Fruit fly (Drosophila melanogaster) whole organism, embryonic: ENCODE data around the gene CG17028.

Experiments used
- Adf1 ChIP-seq: fragments of 200-800 bp; sonication (Bioruptor generic); IDR thresholded peaks from 2 replicates; pipeline ENCODE4 v1.3.6; 2022; ENCODE audit warnings: missing biosample characterization, missing genetic modification characterization
- CG10147 ChIP-seq: fragments of 200-800 bp; sonication (Bioruptor generic); optimal IDR thresholded peaks from 2 replicates; lab custom pipeline; 2019; ENCODE audit warnings: missing biosample characterization, mild to moderate bottlenecking, missing genetic modification characterization, moderate library complexity
- CG11085 ChIP-seq: fragments of 200-800 bp; sonication (Bioruptor generic); IDR thresholded peaks from 2 replicates; pipeline ENCODE4 v1.3.6; 2022; ENCODE audit warnings: missing biosample characterization, missing genetic modification characterization
- CG11093 ChIP-seq: fragments of 200-800 bp; sonication (Bioruptor generic); IDR thresholded peaks from 3 replicates; pipeline ENCODE4 v1.3.6; 2022; ENCODE audit warnings: missing biosample characterization, missing genetic modification characterization
- CG11398 ChIP-seq: fragments of 200-800 bp; sonication (Bioruptor generic); optimal IDR thresholded peaks from 2 replicates; lab custom pipeline; 2016; ENCODE audit warnings: missing biosample characterization, missing genetic modification characterization
- CG12155 ChIP-seq: fragments of 200-800 bp; sonication (Bioruptor generic); optimal IDR thresholded peaks from 3 replicates; lab custom pipeline; 2016; ENCODE audit warnings: missing biosample characterization, missing genetic modification characterization
- CG1233 ChIP-seq: fragments of 200-800 bp; sonication (Bioruptor generic); optimal IDR thresholded peaks from 4 replicates; lab custom pipeline; 2018; ENCODE audit warnings: missing biosample characterization, mild to moderate bottlenecking, missing genetic modification characterization
- CG13123 ChIP-seq: fragments of 200-800 bp; sonication (Bioruptor generic); optimal IDR thresholded peaks from 2 replicates; lab custom pipeline; 2016; ENCODE audit warnings: missing biosample characterization, missing genetic modification characterization
- CG15073 ChIP-seq: fragments of 200-800 bp; sonication (Bioruptor generic); optimal IDR thresholded peaks from 2 replicates; lab custom pipeline; 2016; ENCODE audit warnings: missing biosample characterization, missing genetic modification characterization
- CG17802 ChIP-seq: fragments of 200-800 bp; sonication (Bioruptor generic); optimal IDR thresholded peaks from 2 replicates; lab custom pipeline; 2018; ENCODE audit warnings: missing biosample characterization, mild to moderate bottlenecking, missing genetic modification characterization, moderate library complexity
- CG1832 ChIP-seq: fragments of 200-800 bp; sonication (Bioruptor generic); optimal IDR thresholded peaks from 2 replicates; lab custom pipeline; 2017; ENCODE audit warnings: missing biosample characterization, mild to moderate bottlenecking, missing genetic modification characterization, inconsistent platforms
- CG2129 ChIP-seq: fragments of 200-800 bp; sonication (Bioruptor generic); IDR thresholded peaks from 2 replicates; pipeline ENCODE4 v1.3.6; 2022; ENCODE audit warnings: missing biosample characterization, missing genetic modification characterization; ENCODE audit not compliant: partially characterized antibody
- CG31388 ChIP-seq: fragments of 200-800 bp; sonication (Bioruptor generic); optimal IDR thresholded peaks from 2 replicates; lab custom pipeline; 2016; ENCODE audit warnings: missing biosample characterization, missing genetic modification characterization
- CG31441 ChIP-seq: fragments of 200-800 bp; sonication (Bioruptor generic); IDR thresholded peaks from 2 replicates; pipeline ENCODE4 v1.3.6; 2022; ENCODE audit warnings: missing biosample characterization, missing genetic modification characterization
- CG3281 ChIP-seq: fragments of 200-800 bp; sonication (Bioruptor generic); optimal IDR thresholded peaks from 3 replicates; lab custom pipeline; 2017; ENCODE audit warnings: missing biosample characterization, mild to moderate bottlenecking, missing genetic modification characterization
- CG33557 ChIP-seq: fragments of 200-800 bp; sonication (Bioruptor generic); optimal IDR thresholded peaks from 2 replicates; lab custom pipeline; 2019; ENCODE audit warnings: missing biosample characterization, mild to moderate bottlenecking, missing genetic modification characterization, moderate library complexity
- CG34422 ChIP-seq: fragments of 200-800 bp; sonication (Bioruptor generic); IDR thresholded peaks from 3 replicates; pipeline ENCODE4 v1.3.6; 2022; ENCODE audit warnings: missing biosample characterization, missing genetic modification characterization
- CG3726 ChIP-seq: fragments of 200-800 bp; sonication (Bioruptor generic); IDR thresholded peaks from 3 replicates; pipeline ENCODE4, ENCODE4 v1.3.6; 2022; ENCODE audit warnings: missing biosample characterization, missing genetic modification characterization
- CG7372 ChIP-seq: fragments of 200-800 bp; sonication (Bioruptor generic); IDR thresholded peaks from 2 replicates; pipeline ENCODE4 v1.3.6; 2022; ENCODE audit warnings: missing biosample characterization, missing genetic modification characterization
- CG7839 ChIP-seq: fragments of 200-800 bp; sonication (Bioruptor generic); optimal IDR thresholded peaks from 3 replicates; lab custom pipeline; 2018; ENCODE audit warnings: missing biosample characterization, mild to moderate bottlenecking, missing genetic modification characterization, moderate library complexity
- CG7987 ChIP-seq: fragments of 200-800 bp; sonication (Bioruptor generic); optimal IDR thresholded peaks from 2 replicates; lab custom pipeline; 2018; ENCODE audit warnings: missing biosample characterization, mild to moderate bottlenecking, missing genetic modification characterization, moderate library complexity
- CG8290 ChIP-seq, 3 experiments: fragments of 200-800 bp; sonication (Bioruptor generic); optimal IDR thresholded peaks; 2 replicates each; lab custom pipeline; 2016 to 2019; ENCODE audit warnings: missing biosample characterization in 3 of 3, missing genetic modification characterization in 3 of 3, mild to moderate bottlenecking in 2 of 3, moderate library complexity in 1 of 3
- CG9215 ChIP-seq: fragments of 200-800 bp; sonication (Bioruptor generic); IDR thresholded peaks from 2 replicates; pipeline ENCODE4 v1.3.6; 2022; ENCODE audit warnings: missing biosample characterization, missing genetic modification characterization
- CG9797 ChIP-seq: fragments of 200-800 bp; sonication (Bioruptor generic); optimal IDR thresholded peaks from 3 replicates; lab custom pipeline; 2018; ENCODE audit warnings: missing biosample characterization, mild to moderate bottlenecking, missing genetic modification characterization
- CTCF ChIP-seq: fragments of 200-800 bp; sonication (Bioruptor generic); optimal IDR thresholded peaks from 2 replicates; lab custom pipeline; 2017; ENCODE audit warnings: missing biosample characterization, mild to moderate bottlenecking, missing genetic modification characterization, moderate library complexity
- Dbx ChIP-seq: fragments of 200-800 bp; sonication (Bioruptor generic); IDR thresholded peaks from 3 replicates; pipeline ENCODE4 v1.3.6; 2022; ENCODE audit warnings: missing biosample characterization, missing genetic modification characterization
- Deaf1 ChIP-seq: fragments of 200-800 bp; optimal IDR thresholded peaks from 3 replicates; lab custom pipeline; 2019; ENCODE audit warnings: missing biosample characterization, mild to moderate bottlenecking, missing genetic modification characterization, moderate library complexity
- Eip74EF ChIP-seq, 2 experiments: fragments of 200-800 bp in 1 of 2; fragments of >200 bp in 1 of 2; sonication (Bioruptor generic) in 1 of 2; optimal IDR thresholded peaks; 2 replicates each; lab custom pipeline; 2017 to 2019; ENCODE audit warnings: missing biosample characterization in 2 of 2, missing genetic modification characterization in 2 of 2, mild to moderate bottlenecking in 1 of 2, moderate library complexity in 1 of 2
- HLH4C ChIP-seq: fragments of 200-800 bp; sonication (Bioruptor generic); IDR thresholded peaks from 3 replicates; pipeline ENCODE4 v1.3.6; 2022; ENCODE audit warnings: missing biosample characterization, missing genetic modification characterization; ENCODE audit not compliant: partially characterized antibody
- HmgZ ChIP-seq: fragments of 200-800 bp; sonication (Bioruptor generic); optimal IDR thresholded peaks from 2 replicates; lab custom pipeline; 2018; ENCODE audit warnings: missing biosample characterization, mild to moderate bottlenecking, missing genetic modification characterization
- Myb ChIP-seq: fragments of 200-800 bp; sonication (Bioruptor generic); optimal IDR thresholded peaks from 2 replicates; lab custom pipeline; 2016; ENCODE audit warnings: missing biosample characterization, missing genetic modification characterization
- Poxn ChIP-seq: fragments of 200-800 bp; sonication (Bioruptor generic); IDR thresholded peaks from 2 replicates; pipeline ENCODE4 v1.3.6; 2022; ENCODE audit warnings: missing biosample characterization, missing genetic modification characterization
- Rx ChIP-seq: fragments of 200-800 bp; sonication (Bioruptor generic); IDR thresholded peaks from 2 replicates; pipeline ENCODE4 v1.3.6; 2022; ENCODE audit warnings: missing biosample characterization, missing genetic modification characterization
- Sry-β ChIP-seq: fragments of 200-800 bp; sonication (Bioruptor generic); optimal IDR thresholded peaks from 2 replicates; lab custom pipeline; 2018; ENCODE audit warnings: missing biosample characterization, mild to moderate bottlenecking, missing genetic modification characterization, moderate library complexity
- Trl ChIP-seq, 3 experiments: fragments of >200 bp in 2 of 3; fragments of 200-800 bp in 1 of 3; sonication (Bioruptor generic) in 1 of 3; optimal IDR thresholded peaks; 2 replicates in 1 of 3; 3 replicates in 2 of 3; lab custom pipeline; 2016 to 2017; ENCODE audit warnings: missing biosample characterization in 1 of 3, missing genetic modification characterization in 1 of 3
- Xrp1 ChIP-seq: fragments of 200-800 bp; sonication (Bioruptor generic); IDR thresholded peaks from 2 replicates; pipeline ENCODE4 v1.3.6; 2022; ENCODE audit warnings: missing biosample characterization, missing genetic modification characterization
- danr ChIP-seq: fragments of 200-800 bp; sonication (Bioruptor generic); IDR thresholded peaks from 2 replicates; pipeline ENCODE4 v1.3.6; 2022; ENCODE audit warnings: missing biosample characterization, missing genetic modification characterization
- emc ChIP-seq: fragments of 200-800 bp; sonication (Bioruptor generic); optimal IDR thresholded peaks from 2 replicates; lab custom pipeline; 2016; ENCODE audit warnings: missing biosample characterization, missing genetic modification characterization
- grn ChIP-seq: fragments of 200-800 bp; sonication (Bioruptor generic); optimal IDR thresholded peaks from 3 replicates; lab custom pipeline; 2017; ENCODE audit warnings: missing biosample characterization, missing genetic modification characterization
- gsb-n ChIP-seq: fragments of 200-800 bp; sonication (Bioruptor generic); optimal IDR thresholded peaks from 3 replicates; lab custom pipeline; 2018; ENCODE audit warnings: missing biosample characterization, mild to moderate bottlenecking, missing genetic modification characterization
- kni ChIP-seq: fragments of 200-800 bp; sonication (Bioruptor generic); optimal IDR thresholded peaks from 3 replicates; lab custom pipeline; 2017; ENCODE audit warnings: mild to moderate bottlenecking, missing biosample characterization, missing genetic modification reagents, missing genetic modification characterization
- lab ChIP-seq: fragments of 200-800 bp; sonication (Bioruptor generic); optimal IDR thresholded peaks from 3 replicates; lab custom pipeline; 2017; ENCODE audit warnings: missing biosample characterization, missing genetic modification characterization, mild to moderate bottlenecking, moderate library complexity, missing genetic modification reagents
- nmo ChIP-seq: fragments of 200-800 bp; sonication (Bioruptor generic); optimal IDR thresholded peaks from 2 replicates; lab custom pipeline; 2018; ENCODE audit warnings: missing biosample characterization, mild to moderate bottlenecking, missing genetic modification characterization, moderate library complexity
- peb ChIP-seq: fragments of 200-800 bp; sonication (Bioruptor generic); IDR thresholded peaks from 2 replicates; pipeline ENCODE4 v1.3.6; 2022; ENCODE audit warnings: missing biosample characterization, missing genetic modification characterization
- pfk ChIP-seq: fragments of 200-800 bp; sonication (Bioruptor generic); optimal IDR thresholded peaks from 2 replicates; lab custom pipeline; 2018; ENCODE audit warnings: missing biosample characterization, mild to moderate bottlenecking, missing genetic modification characterization, moderate library complexity
- schlank ChIP-seq: fragments of 200-800 bp; sonication (Bioruptor generic); optimal IDR thresholded peaks from 2 replicates; lab custom pipeline; 2018; ENCODE audit warnings: missing biosample characterization, mild to moderate bottlenecking, missing genetic modification characterization
- sens ChIP-seq: fragments of 200-800 bp; sonication (Bioruptor generic); peaks from one replicate; lab custom pipeline; 2016; ENCODE audit warnings: missing biosample characterization, missing genetic modification characterization
- sim ChIP-seq: fragments of 200-800 bp; sonication (Bioruptor generic); IDR thresholded peaks from 2 replicates; pipeline ENCODE4 v1.3.6; 2022; ENCODE audit warnings: missing biosample characterization, missing genetic modification characterization
- unc-4 ChIP-seq: fragments of 200-800 bp; sonication (Bioruptor generic); IDR thresholded peaks from 2 replicates; pipeline ENCODE4 v1.3.6; 2022; ENCODE audit warnings: missing biosample characterization, missing genetic modification characterization; ENCODE audit not compliant: partially characterized antibody

CG17028 gene

dm6 chr3L:15999358-16000005, 21.2 kb downstream of the CG17028 start (continued):
- TF ChIP-seq grn (peak; percentile 48), Deaf1 (tag; lab: Kevin White, UChicago) (no peak), Myb (GFP tag; lab: Kevin White, UChicago) (no peak), Rx (GFP tag; lab: Robert Waterston, UW) (no peak), Dbx (GFP tag; lab: Robert Waterston, UW) (peak; percentile 39; the same call in 1 of the 3 replicates), CG1832 (no peak), Xrp1 (GFP tag; lab: Robert Waterston, UW) (peak; percentile 59; the same call in 1 of the 2 replicates), gsb-n (tag; lab: Kevin White, UChicago) (no peak), emc (no peak), danr (GFP tag; lab: Robert Waterston, UW) (no peak), CG7839 (tag; lab: Kevin White, UChicago) (peak; percentile 55), nmo (GFP tag; lab: Kevin White, UChicago) (no peak), CG9797 (GFP tag; lab: Kevin White, UChicago) (no peak), sim (GFP tag; lab: Robert Waterston, UW) (no peak), CG11093 (GFP tag; lab: Robert Waterston, UW) (peak; percentile 26; the same call in 1 of the 3 replicates), CG33557 (GFP tag; lab: Kevin White, UChicago) (no peak), CG15073 (GFP tag; lab: Kevin White, UChicago) (no peak), sens (GFP tag; lab: Kevin White, UChicago) (peak; percentile 82), CG2129 (GFP tag; lab: Robert Waterston, UW) (no peak), Trl (optimal IDR thresholded peaks at IDR 0.05; lab: Kevin White, UChicago) (no peak), Trl (GFP tag; optimal IDR thresholded peaks at IDR 0.05; lab: Kevin White, UChicago) (no peak), CG3281 (GFP tag; lab: Kevin White, UChicago) (peak; percentile 65), Poxn (peak; percentile 39; the same call in 1 of the 2 replicates), HLH4C (GFP tag; lab: Robert Waterston, UW) (no peak), pfk (GFP tag; lab: Kevin White, UChicago) (peak; percentile 35), CG12155 (GFP tag; lab: Kevin White, UChicago) (peak; percentile 11), kni (GFP tag; lab: Kevin White, UChicago) (no peak), unc-4 (GFP tag; lab: Robert Waterston, UW) (no peak), CG10147 (peak; percentile 46), lab (GFP tag; lab: Kevin White, UChicago) (peak; percentile 80), CTCF (no peak), peb (no peak), CG1233 (peak; percentile 53), Adf1 (GFP tag; lab: Robert Waterston, UW) (peak; percentile 36; the same call in 1 of the 2 replicates), CG13123 (no peak), CG7987 (GFP tag; lab: Kevin White, UChicago) (peak; percentile 70), Sry-β (GFP tag; lab: Kevin White, UChicago) (no peak), CG7372 (GFP tag; lab: Robert Waterston, UW) (no peak), schlank (tag; lab: Kevin White, UChicago) (no peak), CG11085 (GFP tag; lab: Robert Waterston, UW) (0 out of 2 replicates have a peak, but pooled peaks have one; percentile 32), CG31441 (GFP tag; lab: Robert Waterston, UW) (peak; percentile 25; the same call in 1 of the 2 replicates), CG34422 (no peak), CG11398 (GFP tag; lab: Kevin White, UChicago) (no peak), CG8290 (GFP tag; optimal IDR thresholded peaks at IDR 0.05; lab: Kevin White, UChicago) (no peak), CG8290 (tag; optimal IDR thresholded peaks at IDR 0.05; lab: Kevin White, UChicago) (peak in 1 of 2 experiments; percentile 41), HmgZ (tag; lab: Kevin White, UChicago) (peak; percentile 43), CG3726 (GFP tag; lab: Robert Waterston, UW) (no peak), CG31388 (no peak), CG17802 (no peak), CG9215 (GFP tag; lab: Robert Waterston, UW) (no peak), Eip74EF (GFP tag; optimal IDR thresholded peaks at IDR 0.05; lab: Kevin White, UChicago) (no peak)
